Fruit fly (Drosophila melanogaster) whole organism, embryonic: ENCODE results near the gene MtnD.

Source experiments
- B-H2 ChIP-seq: fragments of 200-800 bp; sonication (Bioruptor generic); optimal IDR thresholded peaks from 2 replicates; lab custom pipeline; 2018; ENCODE audit warnings: missing biosample characterization, mild to moderate bottlenecking, missing genetic modification characterization
- CG11247 ChIP-seq: fragments of 200-800 bp; sonication (Bioruptor generic); IDR thresholded peaks from 2 replicates; pipeline ENCODE4 v1.3.6; 2022; ENCODE audit warnings: missing biosample characterization, missing genetic modification characterization
- CG11398 ChIP-seq: fragments of 200-800 bp; sonication (Bioruptor generic); optimal IDR thresholded peaks from 2 replicates; lab custom pipeline; 2016; ENCODE audit warnings: missing biosample characterization, missing genetic modification characterization
- CG11696 ChIP-seq: fragments of 200-800 bp; sonication (Bioruptor generic); IDR thresholded peaks from 2 replicates; pipeline ENCODE4 v1.3.6; 2022; ENCODE audit warnings: missing biosample characterization, missing genetic modification characterization
- CG12155 ChIP-seq: fragments of 200-800 bp; sonication (Bioruptor generic); optimal IDR thresholded peaks from 3 replicates; lab custom pipeline; 2016; ENCODE audit warnings: missing biosample characterization, missing genetic modification characterization
- CG13424 ChIP-seq: fragments of 200-800 bp; sonication (Bioruptor generic); optimal IDR thresholded peaks from 2 replicates; lab custom pipeline; 2019; ENCODE audit warnings: missing biosample characterization, mild to moderate bottlenecking, missing genetic modification characterization, moderate library complexity
- CG17361 ChIP-seq: fragments of 200-800 bp; sonication (Bioruptor generic); IDR thresholded peaks from 3 replicates; pipeline ENCODE4 v1.3.6; 2022; ENCODE audit warnings: missing biosample characterization, missing genetic modification characterization
- CG17612 ChIP-seq: fragments of 200-800 bp; sonication (Bioruptor generic); IDR thresholded peaks from 2 replicates; pipeline ENCODE4 v1.3.6; 2022; ENCODE audit warnings: missing biosample characterization, missing genetic modification characterization
- CG3065 ChIP-seq: fragments of 200-800 bp; sonication (Bioruptor generic); optimal IDR thresholded peaks from 2 replicates; lab custom pipeline; 2016; ENCODE audit warnings: missing biosample characterization, missing genetic modification characterization
- CG6254 ChIP-seq: fragments of 200-800 bp; sonication (Bioruptor generic); optimal IDR thresholded peaks from 3 replicates; lab custom pipeline; 2017; ENCODE audit warnings: mild to moderate bottlenecking, missing biosample characterization, missing genetic modification reagents, missing genetic modification characterization
- CG7786 ChIP-seq: fragments of 200-800 bp; sonication (Bioruptor generic); optimal IDR thresholded peaks from 2 replicates; lab custom pipeline; 2016; ENCODE audit warnings: missing biosample characterization, missing genetic modification characterization
- CG8388 ChIP-seq: fragments of 200-800 bp; sonication (Bioruptor generic); optimal IDR thresholded peaks from 2 replicates; lab custom pipeline; 2019; ENCODE audit warnings: missing biosample characterization, mild to moderate bottlenecking, missing genetic modification characterization, moderate library complexity
- CG8944 ChIP-seq: fragments of 200-800 bp; sonication (Bioruptor generic); optimal IDR thresholded peaks from 3 replicates; lab custom pipeline; 2016; ENCODE audit warnings: missing biosample characterization, missing genetic modification characterization
- CG9437 ChIP-seq: fragments of 200-800 bp; sonication (Bioruptor generic); optimal IDR thresholded peaks from 2 replicates; lab custom pipeline; 2018; ENCODE audit warnings: missing biosample characterization, mild to moderate bottlenecking, missing genetic modification characterization
- CG9727 ChIP-seq: fragments of 200-800 bp; sonication (Bioruptor generic); optimal IDR thresholded peaks from 3 replicates; lab custom pipeline; 2017; ENCODE audit warnings: missing biosample characterization, mild to moderate bottlenecking, missing genetic modification characterization
- CG9876 ChIP-seq: fragments of 200-800 bp; sonication (Bioruptor generic); optimal IDR thresholded peaks from 2 replicates; lab custom pipeline; 2016; ENCODE audit warnings: missing biosample characterization, missing genetic modification characterization
- CG9932 ChIP-seq: fragments of 200-800 bp; sonication (Bioruptor generic); IDR thresholded peaks from 2 replicates; pipeline ENCODE4 v1.3.6; 2022; ENCODE audit warnings: missing biosample characterization, missing genetic modification characterization
- CrebB ChIP-seq: fragments of 200-800 bp; sonication (Bioruptor generic); optimal IDR thresholded peaks from 3 replicates; lab custom pipeline; 2018; ENCODE audit warnings: missing biosample characterization, mild to moderate bottlenecking, missing genetic modification characterization
- Dref ChIP-seq: fragments of 200-800 bp; sonication (Bioruptor generic); IDR thresholded peaks from 2 replicates; pipeline ENCODE4 v1.3.6; 2022; ENCODE audit warnings: missing biosample characterization, missing genetic modification characterization
- E2f1 ChIP-seq: fragments of 200-800 bp; sonication (Bioruptor generic); IDR thresholded peaks from 2 replicates; pipeline ENCODE4 v1.3.6; 2022; ENCODE audit warnings: missing biosample characterization, missing genetic modification characterization
- GATAe ChIP-seq: fragments of 200-800 bp; sonication (Bioruptor generic); conservative IDR thresholded peaks from 2 replicates; pipeline ENCODE4 v1.3.6; 2022; ENCODE audit warnings: missing biosample characterization, missing genetic modification characterization
- HHEX ChIP-seq: fragments of 200-800 bp; sonication (Bioruptor generic); optimal IDR thresholded peaks from 3 replicates; lab custom pipeline; 2017; ENCODE audit warnings: missing biosample characterization, mild to moderate bottlenecking, missing genetic modification characterization, missing genetic modification reagents
- Kr ChIP-seq: fragments of 200-800 bp; sonication (Bioruptor generic); optimal IDR thresholded peaks from 2 replicates; lab custom pipeline; 2017; ENCODE audit warnings: missing biosample characterization, mild to moderate bottlenecking, missing genetic modification characterization
- Lhr ChIP-seq: fragments of 200-800 bp; sonication (Bioruptor generic); optimal IDR thresholded peaks from 3 replicates; lab custom pipeline; 2017; ENCODE audit warnings: mild to moderate bottlenecking, missing biosample characterization, missing genetic modification reagents, missing genetic modification characterization
- Oli ChIP-seq: fragments of 200-800 bp; sonication (Bioruptor generic); optimal IDR thresholded peaks from 2 replicates; lab custom pipeline; 2018; ENCODE audit warnings: missing biosample characterization, mild to moderate bottlenecking, missing genetic modification characterization, moderate library complexity
- Sox100B ChIP-seq: fragments of 200-800 bp; sonication (Bioruptor generic); optimal IDR thresholded peaks from 3 replicates; lab custom pipeline; 2018; ENCODE audit warnings: missing biosample characterization, mild to moderate bottlenecking, missing genetic modification characterization
- Sry-β ChIP-seq: fragments of 200-800 bp; sonication (Bioruptor generic); optimal IDR thresholded peaks from 2 replicates; lab custom pipeline; 2018; ENCODE audit warnings: missing biosample characterization, mild to moderate bottlenecking, missing genetic modification characterization, moderate library complexity
- Xbp1 ChIP-seq: fragments of 200-800 bp; sonication (Bioruptor generic); optimal IDR thresholded peaks from 3 replicates; lab custom pipeline; 2016; ENCODE audit warnings: missing biosample characterization, mild to moderate bottlenecking, missing genetic modification characterization
- bbx ChIP-seq: fragments of 200-800 bp; sonication (Bioruptor generic); IDR thresholded peaks from 2 replicates; pipeline ENCODE4 v1.3.6; 2022; ENCODE audit warnings: missing biosample characterization, missing genetic modification characterization; ENCODE audit not compliant: partially characterized antibody
- ci ChIP-seq: fragments of 200-800 bp; sonication (Bioruptor generic); IDR thresholded peaks from 3 replicates; pipeline ENCODE4 v1.3.6; 2022; ENCODE audit warnings: missing biosample characterization, missing genetic modification characterization
- cwo ChIP-seq: fragments of 200-800 bp; sonication (Bioruptor generic); optimal IDR thresholded peaks from 3 replicates; lab custom pipeline; 2017; ENCODE audit warnings: missing biosample characterization, missing genetic modification characterization, mild to moderate bottlenecking, moderate library complexity, missing genetic modification reagents
- dan ChIP-seq: fragments of 200-800 bp; sonication (Bioruptor generic); IDR thresholded peaks from 2 replicates; pipeline ENCODE4 v1.3.6; 2022; ENCODE audit warnings: missing biosample characterization, missing genetic modification characterization
- dati ChIP-seq: fragments of 200-800 bp; sonication (Bioruptor generic); IDR thresholded peaks from 2 replicates; pipeline ENCODE4 v1.3.6; 2022; ENCODE audit warnings: missing biosample characterization, missing genetic modification characterization
- disco-r ChIP-seq: fragments of 200-800 bp; sonication (Bioruptor generic); optimal IDR thresholded peaks from 2 replicates; lab custom pipeline; 2016; ENCODE audit warnings: missing biosample characterization, missing genetic modification characterization
- en ChIP-seq: fragments of 200-800 bp; sonication (Bioruptor generic); optimal IDR thresholded peaks from 2 replicates; lab custom pipeline; 2016; ENCODE audit warnings: missing biosample characterization, missing genetic modification characterization
- exex ChIP-seq: fragments of 200-800 bp; sonication (Bioruptor generic); optimal IDR thresholded peaks from 4 replicates; lab custom pipeline; 2018; ENCODE audit warnings: missing biosample characterization, mild to moderate bottlenecking, missing genetic modification characterization, moderate library complexity
- ftz-f1 ChIP-seq: fragments of 200-800 bp; sonication (Bioruptor generic); optimal IDR thresholded peaks from 2 replicates; lab custom pipeline; 2016; ENCODE audit warnings: missing biosample characterization, missing genetic modification characterization
- gce ChIP-seq: fragments of 200-800 bp; sonication (Bioruptor generic); IDR thresholded peaks from 3 replicates; pipeline ENCODE4 v1.3.6; 2022; ENCODE audit warnings: missing biosample characterization, missing genetic modification characterization
- gro ChIP-seq: fragments of 200-800 bp; sonication (Bioruptor generic); optimal IDR thresholded peaks from 2 replicates; lab custom pipeline; 2016; ENCODE audit warnings: missing biosample characterization, missing genetic modification characterization
- insv ChIP-seq, 2 experiments: fragments of 200-800 bp; sonication (Bioruptor generic); optimal IDR thresholded peaks; 3 replicates each; lab custom pipeline; 2016 to 2018; ENCODE audit warnings: missing biosample characterization in 2 of 2, missing genetic modification characterization in 2 of 2
- kni ChIP-seq: fragments of 200-800 bp; sonication (Bioruptor generic); optimal IDR thresholded peaks from 3 replicates; lab custom pipeline; 2017; ENCODE audit warnings: mild to moderate bottlenecking, missing biosample characterization, missing genetic modification reagents, missing genetic modification characterization
- maf-S ChIP-seq: fragments of 200-800 bp; sonication (Bioruptor generic); optimal IDR thresholded peaks from 2 replicates; lab custom pipeline; 2016; ENCODE audit warnings: missing biosample characterization, missing genetic modification characterization
- onecut ChIP-seq: fragments of 200-800 bp; sonication (Bioruptor generic); IDR thresholded peaks from 2 replicates; pipeline ENCODE4 v1.3.6; 2022; ENCODE audit warnings: missing biosample characterization, missing genetic modification characterization
- p53 ChIP-seq: fragments of 200-800 bp; sonication (Bioruptor generic); optimal IDR thresholded peaks from 2 replicates; lab custom pipeline; 2016; ENCODE audit warnings: missing biosample characterization, missing genetic modification characterization
- peb ChIP-seq: fragments of 200-800 bp; sonication (Bioruptor generic); IDR thresholded peaks from 2 replicates; pipeline ENCODE4 v1.3.6; 2022; ENCODE audit warnings: missing biosample characterization, missing genetic modification characterization
- pros ChIP-seq: fragments of 200-800 bp; sonication (Bioruptor generic); optimal IDR thresholded peaks from 3 replicates; lab custom pipeline; 2019; ENCODE audit warnings: missing biosample characterization, mild to moderate bottlenecking, missing genetic modification characterization, moderate library complexity
- row ChIP-seq: fragments of 200-800 bp; sonication (Bioruptor generic); IDR thresholded peaks from 3 replicates; pipeline ENCODE4 v1.3.6; 2022; ENCODE audit warnings: missing biosample characterization, missing genetic modification characterization
- salm ChIP-seq: fragments of 200-800 bp; sonication (Bioruptor generic); optimal IDR thresholded peaks from 2 replicates; lab custom pipeline; 2018; ENCODE audit warnings: missing biosample characterization, mild to moderate bottlenecking, missing genetic modification characterization
- tgo ChIP-seq: fragments of 200-800 bp; sonication (Bioruptor generic); IDR thresholded peaks from 3 replicates; pipeline ENCODE4 v1.3.6; 2022; ENCODE audit warnings: missing biosample characterization, missing genetic modification characterization
- usp ChIP-seq: fragments of >200 bp; optimal IDR thresholded peaks from 2 replicates; lab custom pipeline; 2017; ENCODE audit warnings: missing biosample characterization, missing genetic modification characterization

Gene MtnD

DNA sequence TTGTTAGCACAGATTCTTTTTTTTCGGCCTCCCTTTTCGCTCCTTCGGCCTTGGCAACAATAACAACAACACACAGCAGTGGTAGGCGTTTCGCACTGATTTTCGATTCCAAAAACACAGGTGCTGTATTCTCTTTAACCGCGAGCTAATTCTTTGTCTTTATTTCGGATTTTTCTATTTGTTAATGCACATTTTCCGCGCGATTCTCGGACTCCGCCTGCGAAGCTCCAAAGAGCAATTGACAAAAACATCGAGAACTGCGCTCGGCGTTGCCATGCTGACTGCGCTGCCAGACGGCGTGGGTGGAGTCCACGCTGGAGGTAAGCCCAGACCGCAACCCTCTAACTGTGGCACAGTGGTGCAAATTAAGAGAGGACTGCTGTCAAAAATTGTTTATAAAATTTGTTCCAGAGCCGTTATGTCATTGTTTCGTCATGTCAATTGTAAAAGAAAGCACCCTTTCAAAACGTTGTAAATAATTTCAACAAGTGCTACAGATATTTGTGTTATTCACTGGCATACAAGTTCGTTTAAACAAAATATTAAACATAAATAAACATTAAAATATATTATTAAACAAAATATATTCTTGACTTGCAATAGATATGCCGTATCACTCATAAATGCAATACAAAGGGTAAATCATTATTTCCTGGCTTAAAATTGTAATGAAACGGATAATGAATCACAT, 22.8 kb downstream of the MtnD start, which contains the start of the genes DPCoAC and CG5180 (continued):
- TF ChIP-seq GATAe (GFP tag; lab: Robert Waterston, UW) = 0 out of 2 replicates have a peak, but pooled peaks have one; percentile 13
- TF ChIP-seq Oli = peak; percentile 46
- TF ChIP-seq insv (GFP tag; optimal IDR thresholded peaks at IDR 0.05; lab: Kevin White, UChicago) = no peak
- TF ChIP-seq E2f1 (GFP tag; lab: Robert Waterston, UW) = peak; percentile 52
- peak; percentile 76 for TF ChIP-seq bbx (GFP tag; lab: Robert Waterston, UW)
- peak; percentile 59 for TF ChIP-seq CG9437 (GFP tag; lab: Kevin White, UChicago)
- peak; percentile 81 for TF ChIP-seq CG8944 (GFP tag; lab: Kevin White, UChicago)
- TF ChIP-seq maf-S (GFP tag; lab: Kevin White, UChicago) = peak; percentile 62
- 0 out of 2 replicates have a peak, but pooled peaks have one; percentile 23 for TF ChIP-seq dati (GFP tag; lab: Robert Waterston, UW)
- TF ChIP-seq dan (GFP tag; lab: Robert Waterston, UW) = no peak
- TF ChIP-seq usp (GFP tag; lab: Kevin White, UChicago) = no peak
- no peak for TF ChIP-seq exex
- TF ChIP-seq CG11696 (GFP tag; lab: Robert Waterston, UW) = 0 out of 2 replicates have a peak, but pooled peaks have one; percentile 43
- TF ChIP-seq CG17612 (GFP tag; lab: Robert Waterston, UW) = peak; percentile 58
- peak; percentile 87 for TF ChIP-seq CG12155
- TF ChIP-seq en = no peak
- peak; percentile 12 for TF ChIP-seq CG6254 (GFP tag; lab: Kevin White, UChicago)
- TF ChIP-seq Lhr (GFP tag; lab: Kevin White, UChicago) = peak; percentile 84
- TF ChIP-seq Xbp1 (GFP tag; lab: Kevin White, UChicago) = peak; percentile 81
- TF ChIP-seq pros (GFP tag; lab: Kevin White, UChicago) = no peak
- TF ChIP-seq CG8388 (GFP tag; lab: Kevin White, UChicago) = peak; percentile 30
- peak; percentile 12 for TF ChIP-seq Sry-β
- TF ChIP-seq cwo (GFP tag; lab: Kevin White, UChicago) = peak; percentile 13
- peak; percentile 60 for TF ChIP-seq Dref
- TF ChIP-seq gro = peak; percentile 77
- TF ChIP-seq B-H2 (GFP tag; lab: Kevin White, UChicago) = peak; percentile 54
- TF ChIP-seq disco-r (GFP tag; lab: Kevin White, UChicago) = no peak
- TF ChIP-seq kni (GFP tag; lab: Kevin White, UChicago) = peak; percentile 47
- 0 out of 2 replicates have a peak, but pooled peaks have one; percentile 28 for TF ChIP-seq peb
- TF ChIP-seq CG9727 (GFP tag; lab: Kevin White, UChicago) = peak; percentile 73
- TF ChIP-seq CG17361 (GFP tag; lab: Robert Waterston, UW) = peak; percentile 78
- peak; percentile 51 for TF ChIP-seq HHEX
- peak; percentile 48 for TF ChIP-seq Sox100B
- peak; percentile 76 for TF ChIP-seq ci (GFP tag; lab: Robert Waterston, UW)
- TF ChIP-seq gce (GFP tag; lab: Robert Waterston, UW) = 0 out of 3 replicates have a peak, but pooled peaks have one; percentile 47
- peak; percentile 90 for TF ChIP-seq ftz-f1 (GFP tag; lab: Kevin White, UChicago)
- TF ChIP-seq CG7786 = peak; percentile 59
- no peak for TF ChIP-seq salm (tag; lab: Kevin White, UChicago)
- TF ChIP-seq CrebB = peak; percentile 58
- peak; percentile 72; the same call in 2 of the 3 replicates for TF ChIP-seq tgo (GFP tag; lab: Robert Waterston, UW)
- TF ChIP-seq CG9932 (GFP tag; lab: Robert Waterston, UW) = peak; percentile 91
- TF ChIP-seq CG13424 (tag; lab: Kevin White, UChicago) = peak; percentile 61
- TF ChIP-seq CG9876 = peak; percentile 85
- TF ChIP-seq Kr (GFP tag; lab: Kevin White, UChicago) = no peak
- peak; percentile 83 for TF ChIP-seq CG11247 (GFP tag; lab: Robert Waterston, UW)
- peak; percentile 94 for TF ChIP-seq row (GFP tag; lab: Robert Waterston, UW)
- peak; percentile 7 for TF ChIP-seq CG11398 (GFP tag; lab: Kevin White, UChicago)
- TF ChIP-seq CG3065 = peak; percentile 35
- TF ChIP-seq p53 (GFP tag; lab: Kevin White, UChicago) = peak; percentile 6
- TF ChIP-seq onecut (GFP tag; lab: Robert Waterston, UW) = peak; percentile 30
